Worm (Caenorhabditis elegans) whole organism, late embryonic: ENCODE results near the gene sru-22.

Experiments
- K09A11.1 ChIP-seq: sonication (generic microtip); optimal IDR thresholded peaks from 2 replicates; lab custom pipeline; 2017; ENCODE audit warnings: antibody characterized with exemption, mild to moderate bottlenecking, missing genetic modification characterization, missing compliant biosample characterization; ENCODE audit not compliant: insufficient read depth
- T23F11.4 ChIP-seq: fragments of 200-800 bp; sonication (Bioruptor generic); optimal IDR thresholded peaks from 2 replicates; lab custom pipeline; 2018; ENCODE audit warnings: mild to moderate bottlenecking, missing genetic modification characterization, missing compliant biosample characterization
- ama-1 ChIP-seq: fragments of 150-350 bp; optimal IDR thresholded peaks from 2 replicates; lab custom pipeline; 2014
- ceh-14 ChIP-seq: sonication (generic microtip); optimal IDR thresholded peaks from 2 replicates; lab custom pipeline; 2016; ENCODE audit warnings: missing genotype, missing genetic modification characterization, missing compliant biosample characterization
- nhr-11 ChIP-seq: fragments of 150-350 bp; optimal IDR thresholded peaks from 2 replicates; lab custom pipeline; 2014; ENCODE audit warnings: missing biosample characterization, missing genetic modification characterization
- nhr-232 ChIP-seq: sonication (generic microtip); optimal IDR thresholded peaks from 2 replicates; lab custom pipeline; 2016; ENCODE audit warnings: missing genetic modification characterization, missing compliant biosample characterization
- odd-2 ChIP-seq: sonication (generic microtip); optimal IDR thresholded peaks from 2 replicates; lab custom pipeline; 2017; ENCODE audit warnings: antibody characterized with exemption, mild to moderate bottlenecking, missing genetic modification characterization, missing compliant biosample characterization
- pax-1 ChIP-seq: fragments of 150-350 bp; optimal IDR thresholded peaks from 2 replicates; lab custom pipeline; 2014; ENCODE audit warnings: missing biosample characterization, missing genetic modification characterization
- pros-1 ChIP-seq: fragments of 150-350 bp; optimal IDR thresholded peaks from 2 replicates; lab custom pipeline; 2014; ENCODE audit warnings: missing biosample characterization, missing genetic modification reagents, missing genetic modification characterization
- sdc-2 ChIP-seq: sonication (generic microtip); optimal IDR thresholded peaks from 2 replicates; lab custom pipeline; 2016; ENCODE audit warnings: missing genotype, missing genetic modification characterization, missing compliant biosample characterization

- TF ChIP-seq ama-1 (no peak), T23F11.4 (GFP tag; lab: Kevin White, UChicago) (no peak), pax-1 (tag; lab: Kevin White, UChicago) (no peak), odd-2 (no peak), K09A11.1 (tag; lab: Kevin White, UChicago) (no peak), pros-1 (no peak), nhr-11 (tag; lab: Kevin White, UChicago) (no peak), sdc-2 (no peak), ceh-14 (no peak), nhr-232 (tag; lab: Kevin White, UChicago) (no peak)
Measured at ce11 chrV:15955497-15955896, 19.2 kb downstream of the sru-22 start, which contains the start of gene srh-186.
